Worm (Caenorhabditis elegans): ENCODE data around the gene Y73B6BL.27.

Gene Y73B6BL.27

ce11 chrIV:6438051-6438450 is 35.0 kb downstream of the Y73B6BL.27 start, which contains the start of gene dlc-5:
Gene dlc-5 (plus strand): TSS chrIV:6438204.
- TF ChIP-seq snpc-4 (GFP tag; optimal IDR thresholded peaks at IDR 0.05), result no peak
- no peak for TF ChIP-seq snpc-4 (tag; optimal IDR thresholded peaks at IDR 0.05)
- no peak for TF ChIP-seq cebp-1 (GFP tag; IDR thresholded peaks at IDR 0.05)
- no peak for TF ChIP-seq cebp-1 (tag; optimal IDR thresholded peaks at IDR 0.05)

ce11 chrIV:6433424-6433823 is 39.6 kb downstream of the Y73B6BL.27 start:
- TF ChIP-seq lsy-27 (tag; optimal IDR thresholded peaks at IDR 0.05; ENCODE audit: borderline replicate concordance, insufficient read depth) (no peak), nhr-80 (tag; optimal IDR thresholded peaks at IDR 0.05) (peak; percentile 55)

- TF ChIP-seq unc-62 (GFP tag; optimal IDR thresholded peaks at IDR 0.05) (peak; percentile 25), Y79H2A.3 (GFP tag; conservative IDR thresholded peaks at IDR 0.05) (no peak), nhr-80 (tag; optimal IDR thresholded peaks at IDR 0.05) (peak; percentile 61)
Observed at ce11 chrIV:6432375-6432774, 40.7 kb downstream of the Y73B6BL.27 start.

ce11 chrIV:6431582-6431981 is 41.5 kb downstream of the Y73B6BL.27 start, which contains the start of gene acp-7:
Gene acp-7 (minus strand): TSS chrIV:6431682.
- TF ChIP-seq hmg-1.2 (GFP tag; IDR thresholded peaks at IDR 0.05), result 0 out of 2 replicates have a peak, but pooled peaks have one; percentile 20
- TF ChIP-seq B0019.2 (GFP tag; conservative IDR thresholded peaks at IDR 0.05), result no peak
- no peak for TF ChIP-seq dox-1 (GFP tag; IDR thresholded peaks at IDR 0.05)
- TF ChIP-seq ets-4 (GFP tag; optimal IDR thresholded peaks at IDR 0.05), result no peak
- TF ChIP-seq pha-4 (tag; optimal IDR thresholded peaks at IDR 0.05), result peak; percentile 19
- no peak for TF ChIP-seq lin-26 (GFP tag; IDR thresholded peaks at IDR 0.05)

ce11 chrIV:6427223-6427622 is 45.8 kb downstream of the Y73B6BL.27 start:
- TF ChIP-seq ZK185.1 (tag; optimal IDR thresholded peaks at IDR 0.05; ENCODE audit: poor library complexity, severe bottlenecking), result no peak
- TF ChIP-seq Y53G8AR.9 (GFP tag; conservative IDR thresholded peaks at IDR 0.05), result no peak
- TF ChIP-seq xnd-1 (tag; optimal IDR thresholded peaks at IDR 0.05), result no peak
- TF ChIP-seq dpff-1 (tag; optimal IDR thresholded peaks at IDR 0.05), result no peak
- TF ChIP-seq rpc-1 (optimal IDR thresholded peaks at IDR 0.05), result no peak
- no peak for TF ChIP-seq rpc-1 (tag; optimal IDR thresholded peaks at IDR 0.05)
- TF ChIP-seq ama-1 (optimal IDR thresholded peaks at IDR 0.05), result no peak
- TF ChIP-seq ama-1 (GFP tag; optimal IDR thresholded peaks at IDR 0.05), result no peak
- no peak for TF ChIP-seq nhr-80 (tag; optimal IDR thresholded peaks at IDR 0.05)
- TF ChIP-seq F23B12.7 (tag; optimal IDR thresholded peaks at IDR 0.05; ENCODE audit: insufficient read depth), result no peak
- TF ChIP-seq zfh-2 (GFP tag; conservative IDR thresholded peaks at IDR 0.05), result no peak
- no peak for TF ChIP-seq T07F8.4 (tag; optimal IDR thresholded peaks at IDR 0.05)
- TF ChIP-seq ceh-79 (tag; optimal IDR thresholded peaks at IDR 0.05), result no peak
- TF ChIP-seq aptf-2 (GFP tag; conservative IDR thresholded peaks at IDR 0.05), result no peak
- TF ChIP-seq lin-54 (GFP tag; optimal IDR thresholded peaks at IDR 0.05), result no peak
- TF ChIP-seq let-607 (tag; optimal IDR thresholded peaks at IDR 0.05), result no peak
- no peak for TF ChIP-seq nfya-2 (GFP tag; IDR thresholded peaks at IDR 0.05)
- TF ChIP-seq athp-1 (tag; optimal IDR thresholded peaks at IDR 0.05), result no peak
- no peak for TF ChIP-seq aptf-3 (GFP tag; IDR thresholded peaks at IDR 0.05)
- no peak for TF ChIP-seq ztf-22 (GFP tag; optimal IDR thresholded peaks at IDR 0.05)
- TF ChIP-seq ztf-6 (GFP tag; IDR thresholded peaks at IDR 0.05), result no peak
- no peak for TF ChIP-seq lsl-1 (GFP tag; optimal IDR thresholded peaks at IDR 0.05)

Measured in whole organism, young adult.